Worm (Caenorhabditis elegans): ENCODE measurements around the gene C16A11.10.

- TF ChIP-seq unc-62 (GFP tag; optimal IDR thresholded peaks at IDR 0.05) (no peak), ham-2 (GFP tag; optimal IDR thresholded peaks at IDR 0.05) (no peak), snpc-4 (tag; optimal IDR thresholded peaks at IDR 0.05) (no peak), unc-39 (tag; optimal IDR thresholded peaks at IDR 0.05) (no peak), mep-1 (tag; optimal IDR thresholded peaks at IDR 0.05) (no peak), mab-5 (tag; optimal IDR thresholded peaks at IDR 0.05) (no peak)
Measured at ce11 chrII:4244959-4245358, 13.8 kb downstream of the C16A11.10 start.
